Worm (Caenorhabditis elegans) whole organism, early embryonic: ENCODE data around the gene D2024.1.

Experiments used
- F13C5.2 ChIP-seq: sonication (generic microtip); optimal IDR thresholded peaks from 2 replicates; lab custom pipeline; 2017; ENCODE audit warnings: mild to moderate bottlenecking, missing genetic modification characterization, inconsistent platforms, missing compliant biosample characterization
- ama-1 ChIP-seq: fragments of 150-350 bp; optimal IDR thresholded peaks from 2 replicates; lab custom pipeline; 2014
- flt-1 ChIP-seq: fragments of 200-800 bp; sonication (Bioruptor generic); IDR thresholded peaks from 2 replicates; pipeline ENCODE4 v1.3.6; 2022; ENCODE audit warnings: missing genetic modification characterization, missing compliant biosample characterization
- hmg-4 ChIP-seq: fragments of 200-800 bp; sonication (Bioruptor generic); optimal IDR thresholded peaks from 2 replicates; lab custom pipeline; 2018; ENCODE audit warnings: mild to moderate bottlenecking, missing genetic modification characterization, missing compliant biosample characterization
- pes-1 ChIP-seq: fragments of 200-800 bp; sonication (Bioruptor generic); IDR thresholded peaks from 2 replicates; pipeline ENCODE4 v1.3.6; 2022; ENCODE audit warnings: missing genetic modification reagents, missing genetic modification characterization, missing compliant biosample characterization
- sea-1 ChIP-seq: fragments of 200-800 bp; sonication (Bioruptor generic); conservative IDR thresholded peaks from 2 replicates; pipeline ENCODE4 v1.3.6; 2022; ENCODE audit warnings: missing genetic modification characterization, missing compliant biosample characterization
- tbx-11 ChIP-seq: fragments of 200-800 bp; sonication (Bioruptor generic); IDR thresholded peaks from 2 replicates; pipeline ENCODE4 v1.3.6; 2022; ENCODE audit warnings: missing genetic modification characterization, missing compliant biosample characterization
- tbx-37 ChIP-seq: fragments of 200-800 bp; sonication (Bioruptor generic); conservative IDR thresholded peaks from 2 replicates; pipeline ENCODE4 v1.3.6; 2022; ENCODE audit warnings: missing genetic modification reagents, missing genetic modification characterization, missing compliant biosample characterization
- tra-4 ChIP-seq: sonication (generic microtip); optimal IDR thresholded peaks from 2 replicates; lab custom pipeline; 2017; ENCODE audit warnings: missing genetic modification characterization, missing compliant biosample characterization

- no peak for TF ChIP-seq sea-1 (GFP tag; lab: Robert Waterston, UW)
- TF ChIP-seq tra-4 (tag; lab: Kevin White, UChicago) = no peak
- no peak for TF ChIP-seq ama-1
- no peak for TF ChIP-seq tbx-11
- no peak for TF ChIP-seq tbx-37 (GFP tag; lab: Robert Waterston, UW)
- no peak for TF ChIP-seq flt-1 (GFP tag; lab: Robert Waterston, UW)
- no peak for TF ChIP-seq F13C5.2 (tag; lab: Kevin White, UChicago)
- TF ChIP-seq pes-1 (GFP tag; lab: Robert Waterston, UW) = no peak
- TF ChIP-seq hmg-4 = no peak
Measured at ce11 chrIV:7291066-7291465, 43.7 kb downstream of the D2024.1 start.
